Fruit fly (Drosophila melanogaster) whole organism, pupa: Measurements from ENCODE around the gene CG7579.
A peak's percentile ranks its signal among the peaks of the same experiment; 100 is the strongest.

ENCODE experiments used
- CG10348 ChIP-seq: fragments of 200-800 bp; sonication (Bioruptor generic); IDR thresholded peaks from 2 replicates; pipeline ENCODE4 v1.3.6; 2022; ENCODE audit warnings: missing biosample characterization, missing genetic modification characterization
- CG12605 ChIP-seq: fragments of 200-800 bp; sonication (Bioruptor generic); IDR thresholded peaks from 2 replicates; pipeline ENCODE4 v1.3.6; 2022; ENCODE audit warnings: missing biosample characterization, missing genetic modification characterization
- CG13204 ChIP-seq: fragments of 200-800 bp; sonication (Bioruptor generic); optimal IDR thresholded peaks from 2 replicates; lab custom pipeline; 2018; ENCODE audit warnings: missing biosample characterization, mild to moderate bottlenecking, missing genetic modification characterization, moderate library complexity
- CG14655 ChIP-seq: fragments of 200-800 bp; sonication (Bioruptor generic); optimal IDR thresholded peaks from 3 replicates; lab custom pipeline; 2017; ENCODE audit warnings: mild to moderate bottlenecking, missing biosample characterization, missing genetic modification reagents, missing genetic modification characterization
- CG15710 ChIP-seq: fragments of 200-800 bp; sonication (Bioruptor generic); optimal IDR thresholded peaks from 2 replicates; lab custom pipeline; 2018; ENCODE audit warnings: missing biosample characterization, mild to moderate bottlenecking, missing genetic modification characterization, moderate library complexity
- CG32121 ChIP-seq: fragments of 200-800 bp; sonication (Bioruptor generic); IDR thresholded peaks from 2 replicates; pipeline ENCODE4 v1.3.6; 2022; ENCODE audit warnings: missing biosample characterization, missing genetic modification characterization
- CG34367 ChIP-seq: fragments of 200-800 bp; sonication (Bioruptor generic); optimal IDR thresholded peaks from 2 replicates; lab custom pipeline; 2018; ENCODE audit warnings: missing biosample characterization, mild to moderate bottlenecking, missing genetic modification characterization
- CG8159 ChIP-seq: fragments of 200-800 bp; sonication (Bioruptor generic); optimal IDR thresholded peaks from 3 replicates; lab custom pipeline; 2018; ENCODE audit warnings: missing biosample characterization, mild to moderate bottlenecking, missing genetic modification characterization, moderate library complexity
- CG8301 ChIP-seq: fragments of 200-800 bp; sonication (Bioruptor generic); optimal IDR thresholded peaks from 2 replicates; lab custom pipeline; 2018; ENCODE audit warnings: missing biosample characterization, mild to moderate bottlenecking, missing genetic modification characterization
- CG9948 ChIP-seq: fragments of 200-800 bp; sonication (Bioruptor generic); optimal IDR thresholded peaks from 2 replicates; lab custom pipeline; 2018; ENCODE audit warnings: missing biosample characterization, mild to moderate bottlenecking, missing genetic modification characterization, moderate library complexity
- EcR ChIP-seq: fragments of 200-800 bp; sonication (Bioruptor generic); optimal IDR thresholded peaks from 3 replicates; lab custom pipeline; 2019; ENCODE audit warnings: missing biosample characterization, missing genetic modification characterization, mild to moderate bottlenecking, moderate library complexity, missing genetic modification reagents
- Pif1A ChIP-seq: fragments of 200-800 bp; sonication (Bioruptor generic); optimal IDR thresholded peaks from 3 replicates; lab custom pipeline; 2016; ENCODE audit warnings: missing biosample characterization, missing genetic modification characterization
- Pif1B ChIP-seq: fragments of 200-800 bp; sonication (Bioruptor generic); optimal IDR thresholded peaks from 3 replicates; lab custom pipeline; 2016; ENCODE audit warnings: missing biosample characterization, missing genetic modification characterization
- fd96Ca ChIP-seq: fragments of 200-800 bp; sonication (Bioruptor generic); IDR thresholded peaks from 3 replicates; pipeline ENCODE4 v1.3.6; 2022; ENCODE audit warnings: missing biosample characterization, missing genetic modification characterization

- TF ChIP-seq CG32121 (GFP tag; lab: Robert Waterston, UW) = no peak
- no peak for TF ChIP-seq CG8159 (tag; lab: Kevin White, UChicago)
- peak; percentile 39 for TF ChIP-seq EcR (GFP tag; lab: Kevin White, UChicago)
- TF ChIP-seq Pif1B (GFP tag; lab: Kevin White, UChicago) = no peak
- no peak for TF ChIP-seq fd96Ca (GFP tag; lab: Robert Waterston, UW)
- TF ChIP-seq CG8301 (tag; lab: Kevin White, UChicago) = no peak
- no peak for TF ChIP-seq CG34367 (tag; lab: Kevin White, UChicago)
- no peak for TF ChIP-seq Pif1A (GFP tag; lab: Kevin White, UChicago)
- no peak for TF ChIP-seq CG14655
- TF ChIP-seq CG9948 (tag; lab: Kevin White, UChicago) = no peak
- no peak for TF ChIP-seq CG12605 (GFP tag; lab: Robert Waterston, UW)
- TF ChIP-seq CG13204 (GFP tag; lab: Kevin White, UChicago) = no peak
- no peak for TF ChIP-seq CG15710 (tag; lab: Kevin White, UChicago)
- no peak for TF ChIP-seq CG10348 (GFP tag; lab: Robert Waterston, UW)
Measured at dm6 chr3L:15690711-15691591, 7.7 kb upstream of the CG7579 start.
